Fruit fly (Drosophila melanogaster) whole organism, wandering third instar larva: ENCODE data around the gene CG31778.

Source experiments
- Abd-B ChIP-seq: fragments of >200 bp; optimal IDR thresholded peaks from 2 replicates; lab custom pipeline; 2017; ENCODE audit warnings: missing biosample characterization, missing genetic modification characterization
- CG32264 ChIP-seq: fragments of 200-800 bp; sonication (Bioruptor generic); optimal IDR thresholded peaks from 2 replicates; lab custom pipeline; 2016; ENCODE audit warnings: missing biosample characterization, missing genetic modification characterization
- CG9705 ChIP-seq: fragments of 200-800 bp; sonication (Bioruptor generic); optimal IDR thresholded peaks from 2 replicates; lab custom pipeline; 2018; ENCODE audit warnings: missing biosample characterization, mild to moderate bottlenecking, missing genetic modification characterization
- CrebA ChIP-seq: fragments of 200-800 bp; sonication (Bioruptor generic); optimal IDR thresholded peaks from 2 replicates; lab custom pipeline; 2016; ENCODE audit warnings: missing biosample characterization, mild to moderate bottlenecking, missing genetic modification characterization, borderline replicate concordance
- Dfd ChIP-seq: fragments of >200 bp; optimal IDR thresholded peaks from 2 replicates; lab custom pipeline; 2017; ENCODE audit warnings: missing biosample characterization, missing genetic modification characterization
- Dif ChIP-seq: fragments of 200-275, 200-300 bp; sonication (Bioruptor generic); optimal IDR thresholded peaks from 2 replicates; lab custom pipeline; 2018; ENCODE audit warnings: missing biosample characterization, missing genetic modification characterization; ENCODE audit not compliant: partially characterized antibody
- GATAd ChIP-seq: sonication (Bioruptor generic); optimal IDR thresholded peaks from 2 replicates; lab custom pipeline; 2016; ENCODE audit warnings: missing biosample characterization, missing genetic modification characterization
- HLH106 ChIP-seq: fragments of 200-800 bp; optimal IDR thresholded peaks from 3 replicates; lab custom pipeline; 2019; ENCODE audit warnings: missing biosample characterization, mild to moderate bottlenecking, missing genetic modification characterization, moderate library complexity
- Hnf4 ChIP-seq: fragments of 200-800 bp; sonication (Bioruptor generic); optimal IDR thresholded peaks from 2 replicates; lab custom pipeline; 2016; ENCODE audit warnings: missing biosample characterization, mild to moderate bottlenecking, missing genetic modification characterization
- Hr78 ChIP-seq: fragments of >200 bp; optimal IDR thresholded peaks from 2 replicates; lab custom pipeline; 2017; ENCODE audit warnings: missing biosample characterization, missing genetic modification characterization
- Hr83 ChIP-seq: fragments of 200-300 bp; sonication (Bioruptor generic); optimal IDR thresholded peaks from 2 replicates; lab custom pipeline; 2016; ENCODE audit warnings: missing biosample characterization, mild to moderate bottlenecking, missing genetic modification characterization, moderate library complexity; ENCODE audit not compliant: poor library complexity, severe bottlenecking
- Jra ChIP-seq: sonication (Bioruptor generic); optimal IDR thresholded peaks from 2 replicates; lab custom pipeline; 2016; ENCODE audit warnings: missing biosample characterization, missing genetic modification characterization
- Mio ChIP-seq: sonication (Bioruptor generic); optimal IDR thresholded peaks from 2 replicates; lab custom pipeline; 2016; ENCODE audit warnings: missing biosample characterization, missing genetic modification characterization
- Myc ChIP-seq: fragments of >200 bp; optimal IDR thresholded peaks from 2 replicates; lab custom pipeline; 2017
- N ChIP-seq: fragments of >200 bp; optimal IDR thresholded peaks from 2 replicates; lab custom pipeline; 2018; ENCODE audit warnings: missing biosample characterization, missing external identifiers, missing genetic modification characterization
- OdsH ChIP-seq: fragments of 200-800 bp; sonication (Bioruptor generic); optimal IDR thresholded peaks from 2 replicates; lab custom pipeline; 2016; ENCODE audit warnings: missing biosample characterization, mild to moderate bottlenecking, missing genetic modification characterization
- Rel ChIP-seq, 2 experiments: fragments of 200-800 bp; sonication (Bioruptor generic) in 1 of 2; optimal IDR thresholded peaks; 2 replicates in 1 of 2; 3 replicates in 1 of 2; lab custom pipeline; 2016 to 2019; ENCODE audit warnings: mild to moderate bottlenecking in 2 of 2, missing biosample characterization in 2 of 2, missing genetic modification characterization in 2 of 2, moderate library complexity in 1 of 2
- Sp1 ChIP-seq: fragments of 200-800 bp; sonication (Bioruptor generic); optimal IDR thresholded peaks from 3 replicates; lab custom pipeline; 2019; ENCODE audit warnings: missing biosample characterization, mild to moderate bottlenecking, missing genetic modification characterization, moderate library complexity
- Vsx2 ChIP-seq: fragments of 200-300, 225-300 bp; sonication (Bioruptor generic); optimal IDR thresholded peaks from 2 replicates; lab custom pipeline; 2018; ENCODE audit warnings: missing biosample characterization, missing genetic modification characterization; ENCODE audit not compliant: partially characterized antibody
- br ChIP-seq: fragments of 200-800 bp; sonication (Bioruptor generic); optimal IDR thresholded peaks from 2 replicates; lab custom pipeline; 2016; ENCODE audit warnings: missing biosample characterization, missing genetic modification characterization
- brk ChIP-seq: fragments of 200-800 bp; sonication (Bioruptor generic); optimal IDR thresholded peaks from 2 replicates; lab custom pipeline; 2016; ENCODE audit warnings: missing biosample characterization, mild to moderate bottlenecking, missing genetic modification characterization
- dl ChIP-seq, 2 experiments: fragments of 175-275, 200-275 bp in 1 of 2; fragments of 200-275 bp in 1 of 2; sonication (Bioruptor generic); optimal IDR thresholded peaks; lab custom pipeline; 2018; ENCODE audit warnings: mild to moderate bottlenecking in 2 of 2, missing biosample characterization in 2 of 2, missing genetic modification characterization in 2 of 2, moderate library complexity in 2 of 2; ENCODE audit not compliant: partially characterized antibody in 2 of 2, insufficient read depth in 1 of 2
- dmrt93B ChIP-seq: fragments of 200-800 bp; sonication (Bioruptor generic); optimal IDR thresholded peaks from 2 replicates; lab custom pipeline; 2018; ENCODE audit warnings: missing biosample characterization, mild to moderate bottlenecking, missing genetic modification characterization
- dsf ChIP-seq: sonication (Bioruptor generic); optimal IDR thresholded peaks from 2 replicates; lab custom pipeline; 2016; ENCODE audit warnings: missing biosample characterization, missing genetic modification characterization, borderline replicate concordance
- ey ChIP-seq: fragments of 200-800 bp; sonication (Bioruptor generic); optimal IDR thresholded peaks from 2 replicates; lab custom pipeline; 2016; ENCODE audit warnings: missing biosample characterization, missing genetic modification characterization
- foxo ChIP-seq, 2 experiments: fragments of 200-800 bp; sonication (Bioruptor generic); optimal IDR thresholded peaks; 2 replicates in 1 of 2; 3 replicates in 1 of 2; lab custom pipeline; 2016 to 2017; ENCODE audit warnings: missing biosample characterization in 2 of 2, missing genetic modification characterization in 2 of 2
- fru ChIP-seq: fragments of 200-800 bp; sonication (Bioruptor generic); optimal IDR thresholded peaks from 3 replicates; lab custom pipeline; 2016; ENCODE audit warnings: missing biosample characterization, mild to moderate bottlenecking, missing genetic modification characterization
- h ChIP-seq: fragments of 200-800 bp; sonication (Bioruptor generic); optimal IDR thresholded peaks from 3 replicates; lab custom pipeline; 2016; ENCODE audit warnings: missing biosample characterization, mild to moderate bottlenecking, missing genetic modification characterization
- jim ChIP-seq: fragments of 175-275, 200-325 bp; sonication (Bioruptor generic); optimal IDR thresholded peaks from 2 replicates; lab custom pipeline; 2016; ENCODE audit warnings: missing biosample characterization, mild to moderate bottlenecking, missing genetic modification characterization
- lola ChIP-seq: fragments of >200 bp; optimal IDR thresholded peaks from 2 replicates; lab custom pipeline; 2017; ENCODE audit warnings: missing biosample characterization, missing genetic modification characterization
- pan ChIP-seq: fragments of >200 bp; optimal IDR thresholded peaks from 2 replicates; lab custom pipeline; 2017
- psq ChIP-seq: fragments of 200-800 bp; sonication (Bioruptor generic); optimal IDR thresholded peaks from 3 replicates; lab custom pipeline; 2017; ENCODE audit warnings: missing biosample characterization, mild to moderate bottlenecking, missing genetic modification characterization, moderate library complexity
- rgr ChIP-seq: fragments of 200-800 bp; sonication (Bioruptor generic); optimal IDR thresholded peaks from 3 replicates; lab custom pipeline; 2016; ENCODE audit warnings: missing biosample characterization, mild to moderate bottlenecking, missing genetic modification characterization
- sage ChIP-seq: fragments of 200-800 bp; sonication (Bioruptor generic); optimal IDR thresholded peaks from 2 replicates; lab custom pipeline; 2016; ENCODE audit warnings: missing biosample characterization, mild to moderate bottlenecking, missing genetic modification characterization
- sv ChIP-seq: fragments of 200-800 bp; sonication (Bioruptor generic); optimal IDR thresholded peaks from 3 replicates; lab custom pipeline; 2016; ENCODE audit warnings: missing biosample characterization, missing genetic modification characterization
- tai ChIP-seq: sonication (Bioruptor generic); optimal IDR thresholded peaks from 2 replicates; lab custom pipeline; 2016; ENCODE audit warnings: missing biosample characterization, missing genetic modification characterization
- usp ChIP-seq: fragments of >200 bp; optimal IDR thresholded peaks from 2 replicates; lab custom pipeline; 2017; ENCODE audit warnings: missing biosample characterization, missing genetic modification characterization
- woc ChIP-seq: sonication (Bioruptor generic); optimal IDR thresholded peaks from 2 replicates; lab custom pipeline; 2016; ENCODE audit warnings: missing biosample characterization, mild to moderate bottlenecking, missing genetic modification characterization

The CG31778 gene

DNA sequence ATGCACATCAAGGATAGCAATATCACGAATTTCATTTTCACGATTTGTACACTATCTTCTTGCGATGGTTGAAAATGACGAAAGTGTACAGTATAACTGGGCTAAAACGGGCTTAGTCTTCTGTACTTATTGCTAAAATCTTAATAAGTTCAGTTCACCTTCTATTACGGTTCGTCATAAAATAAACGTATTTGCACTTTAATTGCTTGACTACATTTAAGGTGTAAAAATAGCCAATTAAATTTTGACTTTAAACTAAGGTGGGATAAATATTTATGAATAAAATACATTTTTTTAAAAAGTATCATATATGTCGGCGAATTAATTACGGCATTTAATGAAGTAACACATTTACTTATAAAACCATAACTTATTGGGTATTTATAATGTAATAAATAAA, 35.6 kb downstream of the CG31778 start, which contains the start of gene Sfp24Bb:
Sfp24Bb (minus strand) TSS at position 101 of the 400 bp plus-strand sequence.
- TF ChIP-seq Sp1 (GFP tag; lab: Kevin White, UChicago) (no peak), tai (GFP tag; lab: Kevin White, UChicago) (no peak)

- TF ChIP-seq Jra (GFP tag; lab: Kevin White, UChicago) = no peak
Observed at dm6 chr2L:3669034-3669433, 36.3 kb downstream of the CG31778 start, which contains the start of gene Sfp24Bd. Gene Sfp24Bd (minus strand): TSS chr2L:3669134.

DNA sequence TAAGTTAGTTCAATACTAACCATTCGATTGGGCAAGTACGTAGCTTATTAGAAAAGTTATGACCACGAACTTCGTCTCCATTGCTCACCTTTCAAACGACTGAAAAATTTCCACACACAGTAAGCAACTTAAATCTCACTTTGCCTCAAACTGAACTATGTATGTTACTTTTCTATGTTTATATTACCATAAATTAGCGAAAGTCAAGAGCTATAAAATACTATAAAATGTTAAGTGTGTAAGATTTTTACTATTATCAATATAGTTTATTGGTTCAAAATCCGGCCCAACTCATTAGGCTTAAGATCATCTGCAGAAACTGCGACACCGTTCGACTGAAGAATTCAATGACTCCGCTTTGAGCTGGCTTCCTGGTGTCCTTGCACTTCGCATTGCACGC, 36.8 kb downstream of the CG31778 start, which contains the start of gene Sfp24Ba:
Sfp24Ba (minus strand) TSS at position 101 of the 400 bp plus-strand sequence.
- TF ChIP-seq pan (lab: Kevin White, UChicago) (no peak), fru (GFP tag; lab: Kevin White, UChicago) (no peak), tai (GFP tag; lab: Kevin White, UChicago) (no peak)

DNA sequence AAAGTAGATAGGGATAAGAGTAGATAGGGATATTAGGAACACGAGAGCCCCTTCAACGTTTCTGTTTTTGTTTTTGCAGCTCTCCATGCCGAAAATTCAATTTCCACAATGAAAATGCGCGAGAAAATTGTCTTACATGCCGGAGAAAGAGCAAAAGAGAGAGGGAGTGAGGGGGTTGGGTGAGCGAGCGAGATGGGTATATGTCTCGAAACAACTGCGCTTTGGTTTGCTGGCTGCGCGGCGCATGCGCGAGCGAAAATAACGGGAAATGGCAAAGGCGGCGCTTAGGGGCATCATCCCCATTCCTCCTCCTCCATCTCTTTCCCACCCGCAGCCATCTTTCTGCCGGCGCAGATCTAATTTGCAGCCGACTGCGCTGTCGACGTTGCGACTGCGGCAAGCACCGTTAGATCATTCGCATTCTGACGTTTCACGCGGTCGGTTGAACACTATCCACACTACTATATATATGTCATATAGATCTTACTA, 42.9 kb downstream of the CG31778 start, which contains the start of gene Drgx:
Drgx (plus strand) TSS at position 439 of the 489 bp plus-strand sequence.
- peak; percentile 42 for TF ChIP-seq Dif (GFP tag; lab: Kevin White, UChicago)
- peak in 1 of 2 experiments; percentile 29 for TF ChIP-seq dl (GFP tag; optimal IDR thresholded peaks at IDR 0.05; lab: Kevin White, UChicago; ENCODE audit: insufficient read depth in 1 of 2, partially characterized antibody in 2 of 2)
- no peak for TF ChIP-seq rgr
- peak; percentile 54 for TF ChIP-seq Vsx2
- TF ChIP-seq, all 38 proteins: peak for 3

- peak; percentile 46 for TF ChIP-seq tai (GFP tag; lab: Kevin White, UChicago)
- no peak for TF ChIP-seq Hr78 (GFP tag; lab: Kevin White, UChicago)
- no peak for TF ChIP-seq woc (GFP tag; lab: Kevin White, UChicago)
- TF ChIP-seq h (GFP tag; lab: Kevin White, UChicago) = peak; percentile 45
- TF ChIP-seq Dif (GFP tag; lab: Kevin White, UChicago) = no peak
- no peak for TF ChIP-seq usp (GFP tag; lab: Kevin White, UChicago)
- TF ChIP-seq Sp1 (GFP tag; lab: Kevin White, UChicago) = no peak
- TF ChIP-seq dsf (GFP tag; lab: Kevin White, UChicago) = no peak
- peak; percentile 90 for TF ChIP-seq Myc
- no peak for TF ChIP-seq CG32264 (GFP tag; lab: Kevin White, UChicago)
- TF ChIP-seq pan (lab: Kevin White, UChicago) = no peak
- TF ChIP-seq Vsx2 = no peak
- no peak for TF ChIP-seq Dfd (GFP tag; lab: Kevin White, UChicago)
- TF ChIP-seq foxo (GFP tag; optimal IDR thresholded peaks at IDR 0.05; lab: Kevin White, UChicago) = peak in 1 of 2 experiments; percentile 63
- peak; percentile 33 for TF ChIP-seq fru (GFP tag; lab: Kevin White, UChicago)
- no peak for TF ChIP-seq Hr83 (GFP tag; lab: Kevin White, UChicago)
- TF ChIP-seq ey = peak; percentile 43
- TF ChIP-seq lola (GFP tag; lab: Kevin White, UChicago) = no peak
- no peak for TF ChIP-seq jim (GFP tag; lab: Kevin White, UChicago)
- no peak for TF ChIP-seq dl (GFP tag; optimal IDR thresholded peaks at IDR 0.05; lab: Kevin White, UChicago; ENCODE audit: insufficient read depth in 1 of 2, partially characterized antibody in 2 of 2)
- peak; percentile 60 for TF ChIP-seq CrebA (GFP tag; lab: Kevin White, UChicago)
- TF ChIP-seq psq (GFP tag; lab: Kevin White, UChicago) = no peak
- no peak for TF ChIP-seq Jra (GFP tag; lab: Kevin White, UChicago)
- TF ChIP-seq HLH106 = peak; percentile 50
- no peak for TF ChIP-seq Mio
- peak; percentile 7 for TF ChIP-seq OdsH (GFP tag; lab: Kevin White, UChicago)
- TF ChIP-seq rgr = peak; percentile 34
- TF ChIP-seq GATAd (GFP tag; lab: Kevin White, UChicago) = no peak
- no peak for TF ChIP-seq N (GFP tag; lab: Kevin White, UChicago)
- TF ChIP-seq sage = no peak
- no peak for TF ChIP-seq br
- peak; percentile 26 for TF ChIP-seq dmrt93B (GFP tag; lab: Kevin White, UChicago)
- TF ChIP-seq brk (GFP tag; lab: Kevin White, UChicago) = peak; percentile 19
- no peak for TF ChIP-seq sv (GFP tag; lab: Kevin White, UChicago)
- TF ChIP-seq Abd-B (GFP tag; lab: Kevin White, UChicago) = no peak
- TF ChIP-seq Hnf4 = peak; percentile 26
- TF ChIP-seq Rel (GFP tag; optimal IDR thresholded peaks at IDR 0.05; lab: Kevin White, UChicago) = no peak
- no peak for TF ChIP-seq Rel (tag; optimal IDR thresholded peaks at IDR 0.05; lab: Kevin White, UChicago)
- TF ChIP-seq CG9705 = no peak
Observed at dm6 chr2L:3657349-3658142, 47.7 kb downstream of the CG31778 start.
